Fruit fly (Drosophila melanogaster): ENCODE measurements around the gene CG5013.

- TF ChIP-seq CG8632 (GFP tag; optimal IDR thresholded peaks at IDR 0.05) (no peak), CG16779 (tag; optimal IDR thresholded peaks at IDR 0.05) (no peak), CG7368 (GFP tag; optimal IDR thresholded peaks at IDR 0.05) (no peak), Ets96B (tag; optimal IDR thresholded peaks at IDR 0.05) (no peak), CG10631 (GFP tag; optimal IDR thresholded peaks at IDR 0.05) (no peak), pdm3 (GFP tag; optimal IDR thresholded peaks at IDR 0.05) (no peak), Eip75B (GFP tag; optimal IDR thresholded peaks at IDR 0.05) (no peak), CG15336 (GFP tag; IDR thresholded peaks at IDR 0.05) (no peak), Lpt (GFP tag; optimal IDR thresholded peaks at IDR 0.05) (no peak), Hr39 (GFP tag; optimal IDR thresholded peaks at IDR 0.05) (no peak), Sox102F (GFP tag; optimal IDR thresholded peaks at IDR 0.05) (no peak), CG8319 (GFP tag; optimal IDR thresholded peaks at IDR 0.05) (no peak), CG31627 (GFP tag; optimal IDR thresholded peaks at IDR 0.05) (no peak), CG3919 (GFP tag; optimal IDR thresholded peaks at IDR 0.05) (no peak)
These were observed 19.9 kb upstream of the CG5013 start for dm6 chr3R:16029584-16029983.
